Worm (Caenorhabditis elegans): ENCODE results near the gene mam-3.
A peak's percentile ranks its signal among the peaks of the same experiment; 100 is the strongest.

Gene mam-3

DNA sequence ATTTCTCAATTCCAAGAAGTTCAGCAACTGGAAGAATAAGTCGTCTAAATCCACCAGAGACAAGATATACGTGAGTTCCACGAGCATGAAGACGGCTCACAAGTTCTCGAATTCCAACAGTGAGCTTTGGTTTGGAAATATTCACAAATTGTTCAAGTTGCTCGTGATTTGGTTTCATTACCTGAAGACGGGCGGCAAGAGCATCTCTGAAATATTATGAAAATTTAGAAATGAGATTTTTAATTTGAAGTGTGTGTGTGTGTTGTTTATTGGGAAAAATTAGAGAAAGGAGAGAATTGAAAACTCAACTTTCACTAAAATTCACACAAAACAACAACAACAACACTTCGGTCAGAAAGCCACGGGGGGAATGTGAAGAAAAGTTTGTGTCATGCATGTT, 54.4 kb downstream of the mam-3 start:
- TF ChIP-seq hmg-4 (GFP tag; optimal IDR thresholded peaks at IDR 0.05) (no peak), scrt-1 (GFP tag; IDR thresholded peaks at IDR 0.05) (no peak), flt-1 (GFP tag; IDR thresholded peaks at IDR 0.05) (no peak)

DNA sequence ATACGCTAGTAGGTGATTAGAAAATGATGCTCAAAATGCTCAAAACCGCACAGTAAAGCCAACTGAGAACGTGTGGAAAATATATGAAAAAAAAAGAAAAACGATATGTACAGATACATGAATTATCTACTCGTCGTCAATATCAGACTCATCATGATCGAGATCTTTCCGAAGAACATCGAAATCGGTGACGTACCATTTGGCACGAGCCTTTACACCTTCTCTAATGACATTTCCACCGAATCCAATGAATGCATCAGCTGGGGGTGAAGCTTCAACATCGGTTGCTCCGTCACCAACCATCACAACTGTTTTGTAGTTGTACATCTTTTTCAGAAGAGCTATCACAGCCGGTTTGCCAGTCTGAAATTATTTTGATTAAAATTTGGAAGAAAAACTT, 55.9 kb downstream of the mam-3 start:
- TF ChIP-seq aly-1 (tag; optimal IDR thresholded peaks at IDR 0.05) (no peak), tbx-37 (GFP tag; conservative IDR thresholded peaks at IDR 0.05) (no peak), hmg-4 (GFP tag; optimal IDR thresholded peaks at IDR 0.05) (no peak)

DNA sequence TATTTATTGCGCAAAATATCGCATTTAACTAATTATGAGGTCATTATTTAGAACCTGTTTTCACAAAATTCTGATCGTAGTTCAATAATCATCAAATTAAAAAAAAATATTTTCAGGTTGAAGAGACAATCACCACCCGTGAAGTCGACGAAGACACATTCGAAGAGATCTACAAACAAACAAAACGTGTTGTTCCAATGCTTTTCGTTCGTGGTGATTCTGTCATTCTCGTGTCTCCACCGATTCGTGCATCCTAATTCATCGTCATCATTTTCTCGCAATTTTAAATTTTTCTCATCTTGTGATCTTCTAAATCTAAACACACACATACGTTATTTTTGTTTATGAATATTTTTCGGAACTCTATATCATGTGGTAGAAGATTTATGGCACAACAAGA, 56.4 kb downstream of the mam-3 start:
- no peak for TF ChIP-seq flt-1 (GFP tag; IDR thresholded peaks at IDR 0.05)
- no peak for TF ChIP-seq tbx-11 (GFP tag; IDR thresholded peaks at IDR 0.05)
- no peak for TF ChIP-seq hmbx-1 (tag; optimal IDR thresholded peaks at IDR 0.05)
- no peak for TF ChIP-seq sea-1 (GFP tag; conservative IDR thresholded peaks at IDR 0.05)
- no peak for TF ChIP-seq ceh-36 (tag; optimal IDR thresholded peaks at IDR 0.05)
- no peak for TF ChIP-seq hmg-4 (GFP tag; optimal IDR thresholded peaks at IDR 0.05)
- no peak for TF ChIP-seq tra-4 (tag; optimal IDR thresholded peaks at IDR 0.05)
- TF ChIP-seq ets-7 (tag; optimal IDR thresholded peaks at IDR 0.05): no peak
- TF ChIP-seq hnd-1 (tag; optimal IDR thresholded peaks at IDR 0.05): no peak
- no peak for TF ChIP-seq F13C5.2 (tag; optimal IDR thresholded peaks at IDR 0.05)
- TF ChIP-seq ceh-13 (GFP tag; optimal IDR thresholded peaks at IDR 0.05): no peak
- TF ChIP-seq ama-1 (optimal IDR thresholded peaks at IDR 0.05): no peak
- no peak for TF ChIP-seq B0310.2 (tag; optimal IDR thresholded peaks at IDR 0.05)
- no peak for TF ChIP-seq aly-1 (tag; optimal IDR thresholded peaks at IDR 0.05)
- TF ChIP-seq pes-1 (GFP tag; IDR thresholded peaks at IDR 0.05): no peak
- no peak for TF ChIP-seq tbx-37 (GFP tag; conservative IDR thresholded peaks at IDR 0.05)
- no peak for TF ChIP-seq scrt-1 (GFP tag; IDR thresholded peaks at IDR 0.05)

ce11 chrIV:13386903-13387302, 58.3 kb downstream of the mam-3 start, which contains the start of gene lsm-3:
TSS of gene lsm-3 (plus strand) at chrIV:13387203.
- TF ChIP-seq ama-1 (optimal IDR thresholded peaks at IDR 0.05): no peak
- no peak for TF ChIP-seq hmg-4 (GFP tag; optimal IDR thresholded peaks at IDR 0.05)
- TF ChIP-seq ceh-13 (GFP tag; optimal IDR thresholded peaks at IDR 0.05): no peak
- no peak for TF ChIP-seq ets-7 (tag; optimal IDR thresholded peaks at IDR 0.05)
- no peak for TF ChIP-seq tra-4 (tag; optimal IDR thresholded peaks at IDR 0.05)
- no peak for TF ChIP-seq tbx-11 (GFP tag; IDR thresholded peaks at IDR 0.05)
- TF ChIP-seq scrt-1 (GFP tag; IDR thresholded peaks at IDR 0.05): no peak
- no peak for TF ChIP-seq hnd-1 (tag; optimal IDR thresholded peaks at IDR 0.05)
- no peak for TF ChIP-seq hmbx-1 (tag; optimal IDR thresholded peaks at IDR 0.05)
- no peak for TF ChIP-seq ceh-36 (tag; optimal IDR thresholded peaks at IDR 0.05)
- TF ChIP-seq sea-1 (GFP tag; conservative IDR thresholded peaks at IDR 0.05): no peak
- TF ChIP-seq flt-1 (GFP tag; IDR thresholded peaks at IDR 0.05): no peak
- no peak for TF ChIP-seq F13C5.2 (tag; optimal IDR thresholded peaks at IDR 0.05)
- no peak for TF ChIP-seq pes-1 (GFP tag; IDR thresholded peaks at IDR 0.05)
- no peak for TF ChIP-seq tbx-37 (GFP tag; conservative IDR thresholded peaks at IDR 0.05)
- no peak for TF ChIP-seq B0310.2 (tag; optimal IDR thresholded peaks at IDR 0.05)
- no peak for TF ChIP-seq aly-1 (tag; optimal IDR thresholded peaks at IDR 0.05)

ce11 chrIV:13386043-13386442, 59.1 kb downstream of the mam-3 start, which contains the start of the genes Y62E10A.20, Y62E10A.23 and mdt-9:
TSS of gene Y62E10A.20 (minus strand) at chrIV:13386091.
TSS of gene Y62E10A.23 (plus strand) at chrIV:13386324.
TSS of gene mdt-9 (plus strand) at chrIV:13386380.
- TF ChIP-seq hmg-4 (GFP tag; optimal IDR thresholded peaks at IDR 0.05): peak; percentile 19
- TF ChIP-seq F13C5.2 (tag; optimal IDR thresholded peaks at IDR 0.05): peak; percentile 88
- TF ChIP-seq tbx-11 (GFP tag; IDR thresholded peaks at IDR 0.05): peak; percentile 58; the same call in 1 of the 2 replicates
- peak; percentile 26 for TF ChIP-seq ets-7 (tag; optimal IDR thresholded peaks at IDR 0.05)
- TF ChIP-seq flt-1 (GFP tag; IDR thresholded peaks at IDR 0.05): peak; percentile 61
- TF ChIP-seq B0310.2 (tag; optimal IDR thresholded peaks at IDR 0.05): no peak
- peak; percentile 65 for TF ChIP-seq ceh-36 (tag; optimal IDR thresholded peaks at IDR 0.05)
- TF ChIP-seq hnd-1 (tag; optimal IDR thresholded peaks at IDR 0.05): peak; percentile 23
- TF ChIP-seq aly-1 (tag; optimal IDR thresholded peaks at IDR 0.05): peak; percentile 53
- TF ChIP-seq tbx-37 (GFP tag; conservative IDR thresholded peaks at IDR 0.05): peak; percentile 58; the same call in 1 of the 2 replicates
- TF ChIP-seq ceh-13 (GFP tag; optimal IDR thresholded peaks at IDR 0.05): peak; percentile 60
- TF ChIP-seq tra-4 (tag; optimal IDR thresholded peaks at IDR 0.05): no peak
- peak; percentile 48 for TF ChIP-seq hmbx-1 (tag; optimal IDR thresholded peaks at IDR 0.05)
- peak; percentile 67; the same call in 1 of the 2 replicates for TF ChIP-seq scrt-1 (GFP tag; IDR thresholded peaks at IDR 0.05)
- TF ChIP-seq pes-1 (GFP tag; IDR thresholded peaks at IDR 0.05): peak; percentile 69
- peak; percentile 77 for TF ChIP-seq sea-1 (GFP tag; conservative IDR thresholded peaks at IDR 0.05)
- no peak for TF ChIP-seq ama-1 (optimal IDR thresholded peaks at IDR 0.05)

Data from whole organism, early embryonic.